Worm (Caenorhabditis elegans) whole organism, young adult: ENCODE data around the gene taf-11.3.

Experiments
- B0035.1 ChIP-seq: sonication (generic microtip); optimal IDR thresholded peaks from 2 replicates; lab custom pipeline; 2016; ENCODE audit warnings: missing genetic modification characterization, mild to moderate bottlenecking, missing compliant biosample characterization, missing genotype, missing genetic modification reagents
- B0336.3 ChIP-seq: fragments of 200-800 bp; sonication (Bioruptor generic); IDR thresholded peaks from 2 replicates; pipeline ENCODE4 v1.3.6; 2022; ENCODE audit warnings: missing genetic modification characterization, missing compliant biosample characterization
- F10E7.11 ChIP-seq: sonication (generic microtip); optimal IDR thresholded peaks from 2 replicates; lab custom pipeline; 2017; ENCODE audit warnings: mild to moderate bottlenecking, missing genetic modification characterization, moderate library complexity, missing compliant biosample characterization
- F55B11.4 ChIP-seq: sonication (generic microtip); optimal IDR thresholded peaks from 2 replicates; lab custom pipeline; 2016; ENCODE audit warnings: missing compliant biosample characterization, missing genetic modification characterization, borderline replicate concordance; ENCODE audit not compliant: insufficient read depth
- F57C9.4 ChIP-seq: sonication (generic microtip); optimal IDR thresholded peaks from 2 replicates; lab custom pipeline; 2017; ENCODE audit warnings: mild to moderate bottlenecking, missing genetic modification characterization, missing compliant biosample characterization
- T26A5.8 ChIP-seq: sonication (generic microtip); optimal IDR thresholded peaks from 2 replicates; lab custom pipeline; 2016; ENCODE audit warnings: missing genetic modification characterization, missing compliant biosample characterization
- Y79H2A.3 ChIP-seq: fragments of 200-800 bp; sonication (Bioruptor generic); conservative IDR thresholded peaks from 2 replicates; pipeline ENCODE4 v1.3.6; 2022; ENCODE audit warnings: missing genetic modification reagents, missing genetic modification characterization, missing compliant biosample characterization
- ZK185.1 ChIP-seq: sonication (generic microtip); optimal IDR thresholded peaks from 2 replicates; lab custom pipeline; 2016; ENCODE audit warnings: mild to moderate bottlenecking, missing genetic modification characterization, missing compliant biosample characterization; ENCODE audit not compliant: poor library complexity, severe bottlenecking
- attf-3 ChIP-seq: fragments of 200-800 bp; sonication (Bioruptor generic); conservative IDR thresholded peaks from 2 replicates; pipeline ENCODE4 v1.3.6; 2022; ENCODE audit warnings: missing genetic modification reagents, missing genetic modification characterization, missing compliant biosample characterization
- attf-6 ChIP-seq: fragments of 200-800 bp; sonication (Bioruptor generic); IDR thresholded peaks from 2 replicates; pipeline ENCODE4 v1.3.6; 2022; ENCODE audit warnings: missing genetic modification reagents, missing genetic modification characterization, missing compliant biosample characterization
- cebp-2 ChIP-seq: fragments of 200-800 bp; sonication (Bioruptor generic); IDR thresholded peaks from 2 replicates; pipeline ENCODE4 v1.3.6; 2022; ENCODE audit warnings: missing genetic modification characterization, missing compliant biosample characterization
- ceh-100 ChIP-seq: fragments of 200-800 bp; sonication (Bioruptor generic); IDR thresholded peaks from 2 replicates; pipeline ENCODE4 v1.3.6; 2022; ENCODE audit warnings: missing genetic modification reagents, missing genetic modification characterization, missing compliant biosample characterization
- ceh-27 ChIP-seq: fragments of 200-800 bp; sonication (Bioruptor generic); optimal IDR thresholded peaks from 2 replicates; lab custom pipeline; 2018; ENCODE audit warnings: mild to moderate bottlenecking, missing genetic modification characterization, moderate library complexity, missing compliant biosample characterization
- ceh-40 ChIP-seq: fragments of 200-800 bp; sonication (Bioruptor generic); IDR thresholded peaks from 2 replicates; pipeline ENCODE4 v1.3.6; 2022; ENCODE audit warnings: missing genetic modification characterization, missing compliant biosample characterization
- die-1 ChIP-seq: sonication (generic microtip); optimal IDR thresholded peaks from 2 replicates; lab custom pipeline; 2016; ENCODE audit warnings: missing genotype, mild to moderate bottlenecking, missing genetic modification characterization, missing compliant biosample characterization
- dpff-1 ChIP-seq: sonication (generic microtip); optimal IDR thresholded peaks from 2 replicates; lab custom pipeline; 2017; ENCODE audit warnings: mild to moderate bottlenecking, missing genetic modification characterization, missing compliant biosample characterization
- efl-1 ChIP-seq: fragments of 150-350 bp; optimal IDR thresholded peaks from 2 replicates; lab custom pipeline; 2014; ENCODE audit warnings: missing biosample characterization, missing genetic modification reagents, missing genetic modification characterization
- egrh-3 ChIP-seq: fragments of 200-800 bp; sonication (Bioruptor generic); IDR thresholded peaks from 2 replicates; pipeline ENCODE4 v1.3.6; 2022; ENCODE audit warnings: missing genetic modification reagents, missing genetic modification characterization, missing compliant biosample characterization
- ekl-4 ChIP-seq: fragments of 200-800 bp; sonication (Bioruptor generic); IDR thresholded peaks from 2 replicates; pipeline ENCODE4 v1.3.6; 2022; ENCODE audit warnings: missing genetic modification reagents, missing genetic modification characterization, missing compliant biosample characterization
- ets-4 ChIP-seq: fragments of 200-800 bp; sonication (Bioruptor generic); optimal IDR thresholded peaks from 2 replicates; lab custom pipeline; 2018; ENCODE audit warnings: mild to moderate bottlenecking, missing genetic modification characterization, missing compliant biosample characterization
- hlh-12 ChIP-seq: sonication (generic microtip); optimal IDR thresholded peaks from 2 replicates; lab custom pipeline; 2016; ENCODE audit warnings: missing genetic modification characterization, missing compliant biosample characterization
- hlh-26 ChIP-seq: fragments of 200-800 bp; sonication (Bioruptor generic); conservative IDR thresholded peaks from 2 replicates; pipeline ENCODE4 v1.3.6; 2022; ENCODE audit warnings: missing genetic modification reagents, missing genetic modification characterization, missing compliant biosample characterization
- hmg-20 ChIP-seq: fragments of 200-800 bp; sonication (Bioruptor generic); IDR thresholded peaks from 2 replicates; pipeline ENCODE4 v1.3.6; 2022; ENCODE audit warnings: missing genetic modification reagents, missing genetic modification characterization, missing compliant biosample characterization
- lin-54 ChIP-seq: fragments of 200-800 bp; sonication (Bioruptor generic); optimal IDR thresholded peaks from 2 replicates; lab custom pipeline; 2018; ENCODE audit warnings: mild to moderate bottlenecking, missing genetic modification characterization, missing compliant biosample characterization
- lir-1 ChIP-seq: fragments of 200-800 bp; sonication (Bioruptor generic); conservative IDR thresholded peaks from 2 replicates; pipeline ENCODE4 v1.3.6; 2022; ENCODE audit warnings: missing genetic modification reagents, missing genetic modification characterization, missing compliant biosample characterization
- lsl-1 ChIP-seq: fragments of 200-800 bp; sonication (Bioruptor generic); optimal IDR thresholded peaks from 2 replicates; lab custom pipeline; 2018; ENCODE audit warnings: mild to moderate bottlenecking, missing genetic modification characterization, moderate library complexity, missing compliant biosample characterization
- lsy-27 ChIP-seq: sonication (generic microtip); optimal IDR thresholded peaks from 2 replicates; lab custom pipeline; 2017; ENCODE audit warnings: missing genetic modification characterization, mild to moderate bottlenecking, missing compliant biosample characterization, antibody characterized with exemption, missing genotype, borderline replicate concordance; ENCODE audit not compliant: insufficient read depth
- mcd-1 ChIP-seq: fragments of 200-800 bp; sonication (Bioruptor generic); IDR thresholded peaks from 2 replicates; pipeline ENCODE4 v1.3.6; 2022; ENCODE audit warnings: missing genetic modification reagents, missing genetic modification characterization, missing compliant biosample characterization
- mes-4 ChIP-seq: sonication (generic microtip); optimal IDR thresholded peaks from 2 replicates; lab custom pipeline; 2016; ENCODE audit warnings: missing genotype, missing genetic modification characterization, missing compliant biosample characterization
- nfya-1 ChIP-seq: sonication (generic microtip); optimal IDR thresholded peaks from 2 replicates; lab custom pipeline; 2017; ENCODE audit warnings: antibody characterized with exemption, missing compliant biosample characterization, missing genetic modification characterization, borderline replicate concordance; ENCODE audit not compliant: insufficient read depth
- nfyb-1 ChIP-seq: fragments of 200-800 bp; sonication (Bioruptor generic); IDR thresholded peaks from 2 replicates; pipeline ENCODE4 v1.3.6; 2022; ENCODE audit warnings: missing genetic modification reagents, missing genetic modification characterization, missing compliant biosample characterization
- nhr-120 ChIP-seq: fragments of 200-800 bp; sonication (Bioruptor generic); IDR thresholded peaks from 2 replicates; pipeline ENCODE4 v1.3.6; 2022; ENCODE audit warnings: missing genetic modification characterization, missing compliant biosample characterization
- nhr-179 ChIP-seq: sonication (generic microtip); optimal IDR thresholded peaks from 2 replicates; lab custom pipeline; 2016; ENCODE audit warnings: mild to moderate bottlenecking, missing genetic modification characterization, missing compliant biosample characterization
- pbrm-1 ChIP-seq: fragments of 200-800 bp; sonication (Bioruptor generic); IDR thresholded peaks from 2 replicates; pipeline ENCODE4 v1.3.6; 2022; ENCODE audit warnings: missing genetic modification reagents, missing genetic modification characterization, missing compliant biosample characterization
- sea-2 ChIP-seq: fragments of 200-800 bp; sonication (Bioruptor generic); IDR thresholded peaks from 2 replicates; pipeline ENCODE4 v1.3.6; 2022; ENCODE audit warnings: missing genetic modification characterization, missing compliant biosample characterization
- somi-1 ChIP-seq: fragments of 200-800 bp; sonication (Bioruptor generic); optimal IDR thresholded peaks from 2 replicates; lab custom pipeline; 2018; ENCODE audit warnings: mild to moderate bottlenecking, missing genetic modification characterization, missing compliant biosample characterization
- sptf-2 ChIP-seq: fragments of 200-800 bp; sonication (Bioruptor generic); optimal IDR thresholded peaks from 2 replicates; lab custom pipeline; 2018; ENCODE audit warnings: mild to moderate bottlenecking, missing genetic modification characterization, missing compliant biosample characterization
- tbp1 ChIP-seq: fragments of 200-800 bp; sonication (Bioruptor generic); optimal IDR thresholded peaks from 2 replicates; lab custom pipeline; 2018; ENCODE audit warnings: mild to moderate bottlenecking, missing genetic modification characterization, missing compliant biosample characterization
- tlf-1 ChIP-seq: fragments of 200-800 bp; sonication (Bioruptor generic); optimal IDR thresholded peaks from 2 replicates; lab custom pipeline; 2018; ENCODE audit warnings: mild to moderate bottlenecking, missing genetic modification characterization, missing compliant biosample characterization
- unc-130 ChIP-seq: sonication (generic microtip); optimal IDR thresholded peaks from 2 replicates; lab custom pipeline; 2016; ENCODE audit warnings: missing genetic modification reagents, missing genetic modification characterization, missing compliant biosample characterization
- xnd-1 ChIP-seq: sonication (generic microtip); optimal IDR thresholded peaks from 2 replicates; lab custom pipeline; 2016; ENCODE audit warnings: missing genotype, missing genetic modification reagents, missing genetic modification characterization, missing compliant biosample characterization
- zfh-2 ChIP-seq: fragments of 200-800 bp; sonication (Bioruptor generic); conservative IDR thresholded peaks from 2 replicates; pipeline ENCODE4 v1.3.6; 2022; ENCODE audit warnings: missing genetic modification reagents, missing genetic modification characterization, missing compliant biosample characterization
- ztf-22 ChIP-seq: fragments of 200-800 bp; sonication (Bioruptor generic); optimal IDR thresholded peaks from 2 replicates; lab custom pipeline; 2018; ENCODE audit warnings: mild to moderate bottlenecking, missing genetic modification characterization, moderate library complexity, missing compliant biosample characterization
- ztf-25 ChIP-seq: fragments of 200-800 bp; sonication (Bioruptor generic); IDR thresholded peaks from 2 replicates; pipeline ENCODE4 v1.3.6; 2022; ENCODE audit warnings: missing genetic modification reagents, missing genetic modification characterization, missing compliant biosample characterization
- ztf-3 ChIP-seq: fragments of 200-800 bp; sonication (Bioruptor generic); optimal IDR thresholded peaks from 2 replicates; lab custom pipeline; 2018; ENCODE audit warnings: mild to moderate bottlenecking, missing genetic modification characterization, missing compliant biosample characterization

The taf-11.3 gene

DNA sequence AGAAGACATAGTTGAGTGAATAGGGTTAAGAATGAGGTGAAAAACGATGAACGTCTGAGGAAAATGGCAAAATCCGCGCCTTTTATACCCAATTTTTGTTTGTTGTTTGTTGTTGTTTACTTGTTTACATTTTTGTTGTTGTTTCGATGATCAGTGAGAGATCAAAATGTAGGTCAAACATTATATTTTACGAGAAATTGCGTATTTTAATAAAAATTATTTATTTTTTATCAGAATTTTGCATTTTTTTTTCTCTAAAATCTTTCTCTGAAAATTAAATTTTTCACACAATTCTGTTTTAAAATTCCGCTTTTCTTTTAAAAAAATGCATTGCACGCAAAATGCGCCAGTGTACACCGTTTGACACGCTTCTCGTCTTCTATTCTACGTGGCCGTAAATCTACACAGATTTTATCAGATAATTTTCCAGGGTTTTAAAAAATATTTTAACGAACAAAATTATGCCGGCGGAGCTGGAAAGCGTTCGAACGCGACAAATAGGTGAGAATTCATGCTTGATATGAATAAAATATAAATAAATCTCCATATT, 1.7 kb upstream of the taf-11.3 start, which contains the start of the genes sip-1 and sly-1 (continued):
- TF ChIP-seq xnd-1 (tag; lab: Kevin White, UChicago) = peak; percentile 78

DNA sequence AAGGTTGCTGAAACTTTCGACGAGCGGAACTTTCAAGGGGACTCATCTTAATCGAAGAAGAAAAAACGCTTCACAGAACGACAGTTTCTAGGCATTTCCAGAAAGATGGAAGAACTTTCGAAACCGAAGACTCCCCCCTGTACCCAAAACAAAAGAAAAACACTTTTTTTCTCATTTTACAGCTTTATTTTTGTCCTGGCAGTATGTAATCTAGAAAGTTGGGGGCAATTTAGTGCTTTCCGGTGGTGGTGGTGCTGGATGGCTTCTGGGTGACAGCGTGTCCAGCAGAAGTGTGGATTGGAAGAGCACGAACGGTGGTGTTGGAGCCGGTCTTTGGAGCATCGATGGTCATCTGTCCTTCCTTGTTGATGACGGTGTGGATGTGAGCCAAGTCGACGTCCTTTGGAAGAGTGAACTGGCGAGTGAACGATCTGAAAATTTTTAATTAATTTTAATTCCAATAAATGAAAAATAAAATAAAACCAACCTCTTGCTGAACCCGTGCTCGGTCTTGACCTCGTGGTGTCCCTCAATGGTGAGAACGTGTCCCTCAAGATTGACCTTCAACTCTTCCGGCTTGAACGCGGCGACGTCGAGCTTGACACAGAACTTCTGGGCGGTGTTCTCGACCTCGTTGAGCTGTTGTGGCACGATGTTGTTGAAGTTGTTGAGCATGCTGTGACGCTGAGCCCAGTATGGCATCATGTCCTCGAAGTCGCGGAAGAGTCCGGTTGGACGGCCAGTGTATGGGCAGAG, 1.1 kb upstream of the taf-11.3 start:
- no peak for TF ChIP-seq ceh-27
- TF ChIP-seq zfh-2 (GFP tag; lab: Robert Waterston, UW) = peak; percentile 80
- TF ChIP-seq tlf-1 (GFP tag; lab: Kevin White, UChicago) = peak; percentile 87
- no peak for TF ChIP-seq nfyb-1
- TF ChIP-seq hlh-26 (GFP tag; lab: Robert Waterston, UW) = no peak
- peak; percentile 48 for TF ChIP-seq lsl-1 (GFP tag; lab: Kevin White, UChicago)
- TF ChIP-seq nhr-179 = no peak
- TF ChIP-seq efl-1 (GFP tag; lab: Kevin White, UChicago) = peak; percentile 20
- TF ChIP-seq F55B11.4 (tag; lab: Kevin White, UChicago) = no peak
- TF ChIP-seq ZK185.1 (tag; lab: Kevin White, UChicago) = no peak
- peak; percentile 62 for TF ChIP-seq tbp1 (GFP tag; lab: Kevin White, UChicago)
- TF ChIP-seq sptf-2 = peak; percentile 52
- no peak for TF ChIP-seq lsy-27
- no peak; the same call in 1 of the 2 replicates for TF ChIP-seq egrh-3 (GFP tag; lab: Robert Waterston, UW)
- TF ChIP-seq B0336.3 (GFP tag; lab: Robert Waterston, UW) = peak; percentile 97
- TF ChIP-seq B0035.1 = no peak
- no peak for TF ChIP-seq ets-4
- TF ChIP-seq lin-54 = peak; percentile 78
- peak; percentile 64 for TF ChIP-seq dpff-1 (tag; lab: Kevin White, UChicago)
- peak; percentile 51 for TF ChIP-seq unc-130 (GFP tag; lab: Kevin White, UChicago)
- peak; percentile 55; the same call in 1 of the 2 replicates for TF ChIP-seq ztf-25 (GFP tag; lab: Robert Waterston, UW)
- peak; percentile 22 for TF ChIP-seq die-1 (tag; lab: Kevin White, UChicago)
- TF ChIP-seq pbrm-1 (GFP tag; lab: Robert Waterston, UW) = peak; percentile 59
- no peak for TF ChIP-seq ztf-3 (GFP tag; lab: Kevin White, UChicago)
- TF ChIP-seq nhr-120 (GFP tag; lab: Robert Waterston, UW) = no peak
- TF ChIP-seq nfya-1 (tag; lab: Kevin White, UChicago) = no peak
- no peak for TF ChIP-seq xnd-1 (tag; lab: Kevin White, UChicago)
- TF ChIP-seq sea-2 (GFP tag; lab: Robert Waterston, UW) = no peak
- peak; percentile 47; the same call in 1 of the 2 replicates for TF ChIP-seq ceh-40 (GFP tag; lab: Robert Waterston, UW)
- no peak for TF ChIP-seq T26A5.8
- TF ChIP-seq somi-1 (GFP tag; lab: Kevin White, UChicago) = no peak
- no peak for TF ChIP-seq mes-4 (tag; lab: Kevin White, UChicago)
- TF ChIP-seq ekl-4 (GFP tag; lab: Robert Waterston, UW) = peak; percentile 57
- peak; percentile 40; the same call in 1 of the 2 replicates for TF ChIP-seq ceh-100 (GFP tag; lab: Robert Waterston, UW)
- TF ChIP-seq hlh-12 (tag; lab: Kevin White, UChicago) = no peak
- no peak for TF ChIP-seq ztf-22
- TF ChIP-seq hmg-20 (GFP tag; lab: Robert Waterston, UW) = peak; percentile 10; the same call in 1 of the 2 replicates
- TF ChIP-seq attf-6 = no peak; the same call in none of the 2 replicates
- no peak for TF ChIP-seq attf-3 (GFP tag; lab: Robert Waterston, UW)
- TF ChIP-seq mcd-1 (GFP tag; lab: Robert Waterston, UW) = peak; percentile 55
- TF ChIP-seq lir-1 (GFP tag; lab: Robert Waterston, UW) = no peak; the same call in 1 of the 2 replicates
- TF ChIP-seq cebp-2 (GFP tag; lab: Robert Waterston, UW) = no peak
- TF ChIP-seq F57C9.4 (tag; lab: Kevin White, UChicago) = no peak
- no peak for TF ChIP-seq F10E7.11 (tag; lab: Kevin White, UChicago)
- TF ChIP-seq Y79H2A.3 (GFP tag; lab: Robert Waterston, UW) = peak; percentile 90
